Fruit fly (Drosophila melanogaster) Kc167 (cell line): ENCODE data around the gene RhoGAPp190.

Experiments used
- Sin3A ChIP-seq: fragments of >200 bp; optimal IDR thresholded peaks from 2 replicates; lab custom pipeline; 2018; ENCODE audit warnings: missing external identifiers
- psq ChIP-seq: fragments of >200 bp; optimal IDR thresholded peaks from 2 replicates; lab custom pipeline; 2017; ENCODE audit warnings: missing external identifiers

- TF ChIP-seq Sin3A (lab: Kevin White, UChicago): no peak
- no peak for TF ChIP-seq psq (lab: Kevin White, UChicago)
Measured at dm6 chrX:17694873-17695446, 42.6 kb upstream of the RhoGAPp190 start.
